Fruit fly (Drosophila melanogaster) whole organism, wandering third instar larva: ENCODE data around the gene Rbp.
A peak's percentile ranks its signal among the peaks of the same experiment; 100 is the strongest.

ENCODE experiments used
- CG32264 ChIP-seq: fragments of 200-800 bp; sonication (Bioruptor generic); optimal IDR thresholded peaks from 2 replicates; lab custom pipeline; 2016; ENCODE audit warnings: missing biosample characterization, missing genetic modification characterization
- Hnf4 ChIP-seq: fragments of 200-800 bp; sonication (Bioruptor generic); optimal IDR thresholded peaks from 2 replicates; lab custom pipeline; 2016; ENCODE audit warnings: missing biosample characterization, mild to moderate bottlenecking, missing genetic modification characterization
- Hr78 ChIP-seq: fragments of >200 bp; optimal IDR thresholded peaks from 2 replicates; lab custom pipeline; 2017; ENCODE audit warnings: missing biosample characterization, missing genetic modification characterization
- Jra ChIP-seq: sonication (Bioruptor generic); optimal IDR thresholded peaks from 2 replicates; lab custom pipeline; 2016; ENCODE audit warnings: missing biosample characterization, missing genetic modification characterization
- Myc ChIP-seq: fragments of >200 bp; optimal IDR thresholded peaks from 2 replicates; lab custom pipeline; 2017
- OdsH ChIP-seq: fragments of 200-800 bp; sonication (Bioruptor generic); optimal IDR thresholded peaks from 2 replicates; lab custom pipeline; 2016; ENCODE audit warnings: missing biosample characterization, mild to moderate bottlenecking, missing genetic modification characterization
- Vsx2 ChIP-seq: fragments of 200-300, 225-300 bp; sonication (Bioruptor generic); optimal IDR thresholded peaks from 2 replicates; lab custom pipeline; 2018; ENCODE audit warnings: missing biosample characterization, missing genetic modification characterization; ENCODE audit not compliant: partially characterized antibody
- ey ChIP-seq: fragments of 200-800 bp; sonication (Bioruptor generic); optimal IDR thresholded peaks from 2 replicates; lab custom pipeline; 2016; ENCODE audit warnings: missing biosample characterization, missing genetic modification characterization
- h ChIP-seq: fragments of 200-800 bp; sonication (Bioruptor generic); optimal IDR thresholded peaks from 3 replicates; lab custom pipeline; 2016; ENCODE audit warnings: missing biosample characterization, mild to moderate bottlenecking, missing genetic modification characterization
- lola ChIP-seq: fragments of >200 bp; optimal IDR thresholded peaks from 2 replicates; lab custom pipeline; 2017; ENCODE audit warnings: missing biosample characterization, missing genetic modification characterization
- psq ChIP-seq: fragments of 200-800 bp; sonication (Bioruptor generic); optimal IDR thresholded peaks from 3 replicates; lab custom pipeline; 2017; ENCODE audit warnings: missing biosample characterization, mild to moderate bottlenecking, missing genetic modification characterization, moderate library complexity
- rgr ChIP-seq: fragments of 200-800 bp; sonication (Bioruptor generic); optimal IDR thresholded peaks from 3 replicates; lab custom pipeline; 2016; ENCODE audit warnings: missing biosample characterization, mild to moderate bottlenecking, missing genetic modification characterization
- sv ChIP-seq: fragments of 200-800 bp; sonication (Bioruptor generic); optimal IDR thresholded peaks from 3 replicates; lab custom pipeline; 2016; ENCODE audit warnings: missing biosample characterization, missing genetic modification characterization

- no peak for TF ChIP-seq Hr78 (GFP tag; lab: Kevin White, UChicago)
- peak; percentile 24 for TF ChIP-seq psq (GFP tag; lab: Kevin White, UChicago)
- no peak for TF ChIP-seq lola
- no peak for TF ChIP-seq h (GFP tag; lab: Kevin White, UChicago)
- no peak for TF ChIP-seq Vsx2 (GFP tag; lab: Kevin White, UChicago)
- no peak for TF ChIP-seq OdsH (GFP tag; lab: Kevin White, UChicago)
- TF ChIP-seq sv (GFP tag; lab: Kevin White, UChicago) = no peak
- no peak for TF ChIP-seq Hnf4 (GFP tag; lab: Kevin White, UChicago)
- TF ChIP-seq ey (GFP tag; lab: Kevin White, UChicago) = no peak
- TF ChIP-seq Jra (GFP tag; lab: Kevin White, UChicago) = no peak
- no peak for TF ChIP-seq Myc (lab: Kevin White, UChicago)
- no peak for TF ChIP-seq rgr
- TF ChIP-seq CG32264 (GFP tag; lab: Kevin White, UChicago) = no peak
Observed at dm6 chr3R:15409772-15410688, 35.6 kb downstream of the Rbp start.
